Fruit fly (Drosophila melanogaster) S2 (cell line): Measurements from ENCODE around the gene CG9717.

Source experiments
- CG8478 ChIP-seq: fragments of >200 bp; optimal IDR thresholded peaks from 2 replicates; lab custom pipeline; 2018
- CTCF ChIP-seq, 2 experiments: fragments of >200 bp; optimal IDR thresholded peaks; 2 replicates each; lab custom pipeline; 2018

dm6 chr3R:30605889-30606288 is 18.8 kb upstream of the CG9717 start, which contains the start of gene CG31016:
- TF ChIP-seq CG8478 (lab: Kevin White, UChicago) (no peak), CTCF (optimal IDR thresholded peaks at IDR 0.05; lab: Kevin White, UChicago) (no peak)
